Worm (Caenorhabditis elegans) whole organism, young adult: ENCODE results near the gene F45E12.6.

Experiments used
- C17E4.6 ChIP-seq: fragments of 200-800 bp; sonication (Bioruptor generic); IDR thresholded peaks from 2 replicates; pipeline ENCODE4 v1.3.6; 2022; ENCODE audit warnings: missing genetic modification reagents, missing genetic modification characterization, missing compliant biosample characterization
- F39B2.1 ChIP-seq: fragments of 200-800 bp; sonication (Bioruptor generic); IDR thresholded peaks from 2 replicates; pipeline ENCODE4 v1.3.6; 2022; ENCODE audit warnings: missing genetic modification reagents, missing genetic modification characterization, missing compliant biosample characterization
- F57A8.1 ChIP-seq: fragments of 200-800 bp; sonication (Bioruptor generic); optimal IDR thresholded peaks from 2 replicates; lab custom pipeline; 2018; ENCODE audit warnings: mild to moderate bottlenecking, missing genetic modification characterization, moderate library complexity, missing compliant biosample characterization
- K11D2.4 ChIP-seq: fragments of 200-800 bp; sonication (Bioruptor generic); IDR thresholded peaks from 2 replicates; pipeline ENCODE4 v1.3.6; 2022; ENCODE audit warnings: missing genetic modification reagents, missing genetic modification characterization, missing compliant biosample characterization
- cebp-1 ChIP-seq, 2 experiments: fragments of 200-800 bp in 1 of 2; sonication (Bioruptor generic) in 1 of 2; sonication (generic microtip) in 1 of 2; IDR thresholded peaks in 1 of 2; optimal IDR thresholded peaks in 1 of 2; 2 replicates each; pipeline versions ENCODE4 v1.3.6 to Lab custom; 2017 to 2022; ENCODE audit warnings: missing compliant biosample characterization in 2 of 2, missing genetic modification characterization in 2 of 2, mild to moderate bottlenecking in 1 of 2, missing genetic modification reagents in 1 of 2, moderate library complexity in 1 of 2
- ceh-100 ChIP-seq: fragments of 200-800 bp; sonication (Bioruptor generic); IDR thresholded peaks from 2 replicates; pipeline ENCODE4 v1.3.6; 2022; ENCODE audit warnings: missing genetic modification reagents, missing genetic modification characterization, missing compliant biosample characterization
- ceh-91 ChIP-seq: fragments of 200-800 bp; sonication (Bioruptor generic); IDR thresholded peaks from 2 replicates; pipeline ENCODE4 v1.3.6; 2022; ENCODE audit warnings: missing genetic modification reagents, missing genetic modification characterization, missing compliant biosample characterization
- chd-7 ChIP-seq: sonication (generic microtip); optimal IDR thresholded peaks from 2 replicates; lab custom pipeline; 2016; ENCODE audit warnings: mild to moderate bottlenecking, missing genetic modification characterization, moderate library complexity, missing compliant biosample characterization
- dox-1 ChIP-seq: fragments of 200-800 bp; sonication (Bioruptor generic); IDR thresholded peaks from 2 replicates; pipeline ENCODE4 v1.3.6; 2022; ENCODE audit warnings: missing genetic modification reagents, missing genetic modification characterization, missing compliant biosample characterization
- dpff-1 ChIP-seq: sonication (generic microtip); optimal IDR thresholded peaks from 2 replicates; lab custom pipeline; 2017; ENCODE audit warnings: mild to moderate bottlenecking, missing genetic modification characterization, missing compliant biosample characterization
- dpl-1 ChIP-seq: fragments of 150-350 bp; optimal IDR thresholded peaks from 2 replicates; lab custom pipeline; 2014; ENCODE audit warnings: missing biosample characterization, missing genetic modification reagents, missing genetic modification characterization
- egl-18 ChIP-seq: fragments of 200-800 bp; sonication (Bioruptor generic); IDR thresholded peaks from 2 replicates; pipeline ENCODE4 v1.3.6; 2022; ENCODE audit warnings: missing genetic modification reagents, missing genetic modification characterization, missing compliant biosample characterization
- gei-17 ChIP-seq: fragments of 200-800 bp; sonication (Bioruptor generic); optimal IDR thresholded peaks from 2 replicates; lab custom pipeline; 2018; ENCODE audit warnings: mild to moderate bottlenecking, missing genetic modification characterization, missing compliant biosample characterization
- him-1 ChIP-seq: sonication (generic microtip); optimal IDR thresholded peaks from 2 replicates; lab custom pipeline; 2016; ENCODE audit warnings: missing genotype, missing genetic modification reagents, missing genetic modification characterization, missing compliant biosample characterization
- hlh-12 ChIP-seq: sonication (generic microtip); optimal IDR thresholded peaks from 2 replicates; lab custom pipeline; 2016; ENCODE audit warnings: missing genetic modification characterization, missing compliant biosample characterization
- hmg-1.2 ChIP-seq: fragments of 200-800 bp; sonication (Bioruptor generic); IDR thresholded peaks from 2 replicates; pipeline ENCODE4 v1.3.6; 2022; ENCODE audit warnings: missing genetic modification reagents, missing genetic modification characterization, missing compliant biosample characterization
- hmg-20 ChIP-seq: fragments of 200-800 bp; sonication (Bioruptor generic); IDR thresholded peaks from 2 replicates; pipeline ENCODE4 v1.3.6; 2022; ENCODE audit warnings: missing genetic modification reagents, missing genetic modification characterization, missing compliant biosample characterization
- lin-35 ChIP-seq, 3 experiments: fragments of 150-350 bp in 2 of 3; sonication (generic microtip) in 1 of 3; optimal IDR thresholded peaks; 2 replicates each; lab custom pipeline; 2014 to 2018; ENCODE audit warnings: missing biosample characterization in 3 of 3, missing genetic modification characterization in 3 of 3, missing genetic modification reagents in 3 of 3
- lir-1 ChIP-seq: fragments of 200-800 bp; sonication (Bioruptor generic); conservative IDR thresholded peaks from 2 replicates; pipeline ENCODE4 v1.3.6; 2022; ENCODE audit warnings: missing genetic modification reagents, missing genetic modification characterization, missing compliant biosample characterization
- lsy-27 ChIP-seq: sonication (generic microtip); optimal IDR thresholded peaks from 2 replicates; lab custom pipeline; 2017; ENCODE audit warnings: missing genetic modification characterization, mild to moderate bottlenecking, missing compliant biosample characterization, antibody characterized with exemption, missing genotype, borderline replicate concordance; ENCODE audit not compliant: insufficient read depth
- madf-10 ChIP-seq: sonication (generic microtip); optimal IDR thresholded peaks from 2 replicates; lab custom pipeline; 2016; ENCODE audit warnings: mild to moderate bottlenecking, missing genetic modification characterization, missing compliant biosample characterization
- mel-28 ChIP-seq: sonication (generic microtip); optimal IDR thresholded peaks from 2 replicates; lab custom pipeline; 2016; ENCODE audit warnings: borderline replicate concordance, mild to moderate bottlenecking, missing genetic modification characterization, missing compliant biosample characterization
- nfya-1 ChIP-seq: sonication (generic microtip); optimal IDR thresholded peaks from 2 replicates; lab custom pipeline; 2017; ENCODE audit warnings: antibody characterized with exemption, missing compliant biosample characterization, missing genetic modification characterization, borderline replicate concordance; ENCODE audit not compliant: insufficient read depth
- nhr-179 ChIP-seq: sonication (generic microtip); optimal IDR thresholded peaks from 2 replicates; lab custom pipeline; 2016; ENCODE audit warnings: mild to moderate bottlenecking, missing genetic modification characterization, missing compliant biosample characterization
- nhr-27 ChIP-seq: fragments of 200-800 bp; sonication (Bioruptor generic); optimal IDR thresholded peaks from 2 replicates; lab custom pipeline; 2018; ENCODE audit warnings: mild to moderate bottlenecking, missing genetic modification characterization, moderate library complexity, missing compliant biosample characterization
- nhr-80 ChIP-seq: sonication (generic microtip); optimal IDR thresholded peaks from 2 replicates; lab custom pipeline; 2016; ENCODE audit warnings: missing genetic modification characterization, missing compliant biosample characterization
- rpc-1 ChIP-seq, 2 experiments: fragments of 150-350 bp in 1 of 2; sonication (generic microtip) in 1 of 2; optimal IDR thresholded peaks; 2 replicates each; lab custom pipeline; 2014 to 2018; ENCODE audit warnings: missing biosample characterization in 1 of 2, missing genetic modification characterization in 1 of 2, missing genetic modification reagents in 1 of 2, missing genotype in 1 of 2
- sdz-38 ChIP-seq: sonication (generic microtip); optimal IDR thresholded peaks from 2 replicates; lab custom pipeline; 2016; ENCODE audit warnings: missing genotype, missing genetic modification characterization, missing compliant biosample characterization
- sea-2 ChIP-seq: fragments of 200-800 bp; sonication (Bioruptor generic); IDR thresholded peaks from 2 replicates; pipeline ENCODE4 v1.3.6; 2022; ENCODE audit warnings: missing genetic modification characterization, missing compliant biosample characterization
- unc-62 ChIP-seq: fragments of 150-350 bp; optimal IDR thresholded peaks from 2 replicates; lab custom pipeline; 2014; ENCODE audit warnings: missing biosample characterization, missing genetic modification reagents, missing genetic modification characterization
- zim-3 ChIP-seq: sonication (generic microtip); optimal IDR thresholded peaks from 2 replicates; lab custom pipeline; 2017; ENCODE audit warnings: mild to moderate bottlenecking, missing genetic modification characterization, moderate library complexity, missing compliant biosample characterization
- ztf-22 ChIP-seq: fragments of 200-800 bp; sonication (Bioruptor generic); optimal IDR thresholded peaks from 2 replicates; lab custom pipeline; 2018; ENCODE audit warnings: mild to moderate bottlenecking, missing genetic modification characterization, moderate library complexity, missing compliant biosample characterization
- ztf-26 ChIP-seq: sonication (generic microtip); optimal IDR thresholded peaks from 2 replicates; lab custom pipeline; 2017; ENCODE audit warnings: missing genetic modification characterization, missing compliant biosample characterization
- ztf-28 ChIP-seq: fragments of 200-800 bp; sonication (Bioruptor generic); IDR thresholded peaks from 2 replicates; pipeline ENCODE4 v1.3.6; 2022; ENCODE audit warnings: missing genetic modification reagents, missing genetic modification characterization, missing compliant biosample characterization

Gene F45E12.6

DNA sequence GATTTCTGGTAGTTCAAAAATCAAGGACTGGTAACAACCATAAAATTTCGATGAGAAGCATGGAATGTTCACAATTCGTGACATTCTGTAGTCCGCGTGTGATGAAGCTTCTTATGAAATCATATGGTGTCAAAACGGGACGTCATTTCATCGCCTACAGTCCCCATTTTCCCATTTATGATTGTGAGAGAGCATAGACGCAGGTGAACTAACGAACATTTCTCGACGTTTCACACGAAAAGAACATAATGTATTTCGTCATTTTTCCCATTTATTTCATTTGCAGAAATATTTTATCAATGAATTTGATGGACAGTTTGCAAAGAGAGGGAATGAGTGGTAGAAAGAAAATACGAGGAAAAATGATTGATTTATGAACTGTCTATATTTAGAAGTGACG lies 26.8 kb downstream of the F45E12.6 start (continued):
- TF ChIP-seq rpc-1 (optimal IDR thresholded peaks at IDR 0.05; lab: Kevin White, UChicago) (no peak), rpc-1 (tag; optimal IDR thresholded peaks at IDR 0.05; lab: Kevin White, UChicago) (no peak), lir-1 (GFP tag; lab: Robert Waterston, UW) (no peak), ztf-26 (no peak), gei-17 (no peak), ztf-22 (peak; percentile 44), lsy-27 (tag; lab: Kevin White, UChicago) (no peak), hmg-20 (GFP tag; lab: Robert Waterston, UW) (no peak), sdz-38 (no peak), ceh-100 (no peak), ceh-91 (GFP tag; lab: Robert Waterston, UW) (no peak), egl-18 (GFP tag; lab: Robert Waterston, UW) (no peak), dpl-1 (GFP tag; lab: Kevin White, UChicago) (no peak), zim-3 (tag; lab: Kevin White, UChicago) (no peak), K11D2.4 (GFP tag; lab: Robert Waterston, UW) (no peak), sea-2 (GFP tag; lab: Robert Waterston, UW) (no peak), dpff-1 (tag; lab: Kevin White, UChicago) (no peak), him-1 (no peak), nhr-27 (tag; lab: Kevin White, UChicago) (no peak), cebp-1 (GFP tag; IDR thresholded peaks at IDR 0.05; lab: Robert Waterston, UW) (peak; percentile 79), cebp-1 (tag; optimal IDR thresholded peaks at IDR 0.05; lab: Kevin White, UChicago) (peak; percentile 80), dox-1 (GFP tag; lab: Robert Waterston, UW) (0 out of 2 replicates have a peak, but pooled peaks have one; percentile 28)

DNA sequence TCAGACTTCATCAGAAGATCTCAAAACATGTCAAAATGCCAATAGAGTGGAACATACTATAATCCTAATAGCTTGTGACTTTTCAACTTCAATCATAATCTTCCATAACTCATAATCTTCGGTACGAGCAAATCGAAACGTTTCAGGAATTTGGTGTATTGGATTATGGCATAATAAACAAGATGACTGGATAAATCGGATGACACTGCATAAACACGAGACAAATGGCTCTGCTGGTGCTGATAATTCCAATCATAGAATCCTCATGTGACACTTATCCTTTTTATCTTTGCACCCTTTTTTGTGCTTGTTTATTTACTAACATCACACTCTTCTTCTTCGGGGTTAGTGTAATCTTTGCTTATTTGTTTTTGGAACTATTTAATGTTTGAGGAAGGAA lies 30.9 kb downstream of the F45E12.6 start:
- TF ChIP-seq madf-10 (tag; lab: Kevin White, UChicago) (no peak), hmg-1.2 (no peak), lin-35 (GFP tag; optimal IDR thresholded peaks at IDR 0.05; lab: Kevin White, UChicago) (no peak), dpff-1 (tag; lab: Kevin White, UChicago) (no peak), cebp-1 (GFP tag; IDR thresholded peaks at IDR 0.05; lab: Robert Waterston, UW) (no peak), cebp-1 (tag; optimal IDR thresholded peaks at IDR 0.05; lab: Kevin White, UChicago) (no peak), F57A8.1 (GFP tag; lab: Kevin White, UChicago) (no peak), C17E4.6 (GFP tag; lab: Robert Waterston, UW) (no peak), ztf-28 (GFP tag; lab: Robert Waterston, UW) (no peak), nhr-179 (tag; lab: Kevin White, UChicago) (no peak)

DNA sequence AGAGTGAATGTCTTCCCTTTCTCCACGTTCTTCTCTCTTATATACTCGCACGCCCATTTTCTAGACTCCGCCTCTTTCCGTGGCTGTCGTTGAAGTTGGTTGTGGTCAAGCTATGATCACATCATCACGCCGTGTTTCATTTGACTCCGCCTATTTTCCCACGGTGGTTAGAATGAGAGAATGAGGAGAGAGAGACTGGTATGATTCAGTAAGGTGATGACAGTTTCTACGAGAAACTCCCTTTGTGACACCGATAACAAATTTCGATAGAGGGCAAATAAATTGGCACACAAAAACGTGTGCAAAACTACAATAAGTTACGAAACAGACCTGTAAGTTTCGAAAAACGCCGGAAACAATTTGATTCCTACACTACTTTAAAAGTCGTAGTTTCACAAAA lies 33.4 kb downstream of the F45E12.6 start:
- TF ChIP-seq hlh-12 (tag; lab: Kevin White, UChicago) (no peak), cebp-1 (GFP tag; IDR thresholded peaks at IDR 0.05; lab: Robert Waterston, UW) (no peak), cebp-1 (tag; optimal IDR thresholded peaks at IDR 0.05; lab: Kevin White, UChicago) (peak; percentile 38), chd-7 (tag; lab: Kevin White, UChicago) (no peak), unc-62 (GFP tag; lab: Kevin White, UChicago) (peak; percentile 36), mel-28 (tag; lab: Kevin White, UChicago) (no peak), nhr-80 (tag; lab: Kevin White, UChicago) (peak; percentile 84), F39B2.1 (GFP tag; lab: Robert Waterston, UW) (no peak), nfya-1 (no peak)
